Worm (Caenorhabditis elegans): Measurements from ENCODE around the gene srx-12.

Gene srx-12

ce11 chrIV:1086913-1087312 lies 41.1 kb downstream of the srx-12 start, which contains the start of gene csn-4:
Gene csn-4 (minus strand): TSS chrIV:1087013.
- TF ChIP-seq efl-1 (optimal IDR thresholded peaks at IDR 0.05) (no peak), efl-1 (GFP tag; optimal IDR thresholded peaks at IDR 0.05 in 1 of 2) (peak in 1 of 2 experiments; percentile 63), elt-3 (tag; optimal IDR thresholded peaks at IDR 0.05) (no peak)

ce11 chrIV:1093870-1094564 lies 48.2 kb downstream of the srx-12 start, which contains the start of the genes cct-8 and Y55F3AR.2:
Gene cct-8 (minus strand): TSS chrIV:1093920.
Gene Y55F3AR.2 (plus strand): TSS chrIV:1094541.
- TF ChIP-seq nhr-84 (tag; optimal IDR thresholded peaks at IDR 0.05) (peak; percentile 24), nhr-77 (tag; optimal IDR thresholded peaks at IDR 0.05) (peak; percentile 91), elt-2 (tag; optimal IDR thresholded peaks at IDR 0.05) (peak; percentile 93), unc-30 (tag; optimal IDR thresholded peaks at IDR 0.05) (peak; percentile 70), sptf-1 (tag; optimal IDR thresholded peaks at IDR 0.05) (no peak), nhr-11 (tag; optimal IDR thresholded peaks at IDR 0.05) (peak; percentile 92), alr-1 (tag; optimal IDR thresholded peaks at IDR 0.05; ENCODE audit: borderline replicate concordance) (no peak), ceh-90 (tag; optimal IDR thresholded peaks at IDR 0.05) (peak; percentile 68), lir-3 (tag; optimal IDR thresholded peaks at IDR 0.05; ENCODE audit: poor library complexity) (no peak), hpl-2 (GFP tag; optimal IDR thresholded peaks at IDR 0.05) (peak; percentile 92), nhr-47 (tag; optimal IDR thresholded peaks at IDR 0.05) (peak; percentile 99), sox-4 (tag; optimal IDR thresholded peaks at IDR 0.05) (peak; percentile 92), nhr-76 (tag; optimal IDR thresholded peaks at IDR 0.05) (no peak), isw-1 (GFP tag; IDR thresholded peaks at IDR 0.05) (peak; percentile 99), lin-39 (tag; optimal IDR thresholded peaks at IDR 0.05) (peak; percentile 98), sup-37 (GFP tag; optimal IDR thresholded peaks at IDR 0.05) (peak; percentile 99), tbx-2 (tag; optimal IDR thresholded peaks at IDR 0.05) (peak; percentile 98), nhr-90 (tag; optimal IDR thresholded peaks at IDR 0.05; ENCODE audit: poor library complexity) (peak; percentile 97), grh-1 (GFP tag; IDR thresholded peaks at IDR 0.05) (peak; percentile 99), ceh-88 (GFP tag; IDR thresholded peaks at IDR 0.05) (peak; percentile 97), zag-1 (tag; optimal IDR thresholded peaks at IDR 0.05) (peak; percentile 62), unc-130 (tag; optimal IDR thresholded peaks at IDR 0.05) (peak; percentile 92), pag-3 (tag; optimal IDR thresholded peaks at IDR 0.05; ENCODE audit: borderline replicate concordance, insufficient read depth) (no peak), aly-2 (tag; optimal IDR thresholded peaks at IDR 0.05) (peak; percentile 97), ceh-82 (tag; optimal IDR thresholded peaks at IDR 0.05) (peak; percentile 95 to 99 (median 99)), nhr-237 (tag; optimal IDR thresholded peaks at IDR 0.05) (peak; percentile 78), egl-13 (tag; optimal IDR thresholded peaks at IDR 0.05) (peak; percentile 96), aha-1 (tag; optimal IDR thresholded peaks at IDR 0.05) (peak; percentile 60), dpl-1 (GFP tag; optimal IDR thresholded peaks at IDR 0.05) (peak; percentile 90 to 92 (median 90)), blmp-1 (tag; optimal IDR thresholded peaks at IDR 0.05) (peak; percentile 66), ztf-4 (tag; optimal IDR thresholded peaks at IDR 0.05) (peak; percentile 94), lin-15B (tag; optimal IDR thresholded peaks at IDR 0.05) (peak; percentile 92), efl-3 (GFP tag; optimal IDR thresholded peaks at IDR 0.05) (peak; percentile 89), snpc-4 (tag; optimal IDR thresholded peaks at IDR 0.05) (peak; percentile 90), nhr-28 (tag; optimal IDR thresholded peaks at IDR 0.05) (peak; percentile 23), rnt-1 (tag; optimal IDR thresholded peaks at IDR 0.05) (peak; percentile 97), F16B12.6 (tag; optimal IDR thresholded peaks at IDR 0.05) (peak; percentile 100), unc-62 (GFP tag; optimal IDR thresholded peaks at IDR 0.05) (peak; percentile 20), C16A3.4 (tag; optimal IDR thresholded peaks at IDR 0.05) (peak; percentile 96), elt-3 (tag; optimal IDR thresholded peaks at IDR 0.05) (peak in 3 of 6 experiments; percentile 36 to 95 (median 91)), fkh-4 (tag; optimal IDR thresholded peaks at IDR 0.05; ENCODE audit: borderline replicate concordance) (peak; percentile 89), swsn-7 (tag; optimal IDR thresholded peaks at IDR 0.05) (peak; percentile 99), unc-98 (GFP tag; IDR thresholded peaks at IDR 0.05) (peak; percentile 87), efl-1 (optimal IDR thresholded peaks at IDR 0.05) (peak; percentile 96 to 97), efl-1 (GFP tag; optimal IDR thresholded peaks at IDR 0.05 in 1 of 2) (peak; percentile 88 to 99), hlh-17 (GFP tag; optimal IDR thresholded peaks at IDR 0.05; ENCODE audit: borderline replicate concordance) (no peak), ama-1 (optimal IDR thresholded peaks at IDR 0.05) (peak; percentile 81), mep-1 (tag; optimal IDR thresholded peaks at IDR 0.05) (peak; percentile 97), ets-5 (GFP tag; IDR thresholded peaks at IDR 0.05) (no peak)
